Fruit fly (Drosophila melanogaster) whole organism, embryonic: ENCODE measurements around the gene Mekk1.

Experiments
- Aef1 ChIP-seq: fragments of 200-800 bp; sonication (Bioruptor generic); IDR thresholded peaks from 3 replicates; pipeline ENCODE4 v1.3.6; 2022; ENCODE audit warnings: missing biosample characterization, missing genetic modification characterization
- Atf3 ChIP-seq: fragments of 200-800 bp; sonication (Bioruptor generic); optimal IDR thresholded peaks from 3 replicates; lab custom pipeline; 2016; ENCODE audit warnings: missing biosample characterization, missing genetic modification characterization
- C15 ChIP-seq: fragments of 200-800 bp; sonication (Bioruptor generic); IDR thresholded peaks from 3 replicates; pipeline ENCODE4 v1.3.6; 2022; ENCODE audit warnings: missing biosample characterization, missing genetic modification characterization
- CG1024 ChIP-seq: fragments of 200-800 bp; sonication (Bioruptor generic); IDR thresholded peaks from 2 replicates; pipeline ENCODE4 v1.3.6; 2022; ENCODE audit warnings: missing biosample characterization, missing genetic modification characterization
- CG11560 ChIP-seq: fragments of 200-800 bp; sonication (Bioruptor generic); IDR thresholded peaks from 3 replicates; pipeline ENCODE4 v1.3.6; 2022; ENCODE audit warnings: missing biosample characterization, missing genetic modification characterization
- CG11696 ChIP-seq: fragments of 200-800 bp; sonication (Bioruptor generic); IDR thresholded peaks from 2 replicates; pipeline ENCODE4 v1.3.6; 2022; ENCODE audit warnings: missing biosample characterization, missing genetic modification characterization
- CG12104 ChIP-seq: fragments of 200-800 bp; sonication (Bioruptor generic); optimal IDR thresholded peaks from 3 replicates; lab custom pipeline; 2016; ENCODE audit warnings: missing biosample characterization, missing genetic modification characterization
- CG12391 ChIP-seq: fragments of 200-800 bp; sonication (Bioruptor generic); optimal IDR thresholded peaks from 3 replicates; lab custom pipeline; 2018; ENCODE audit warnings: missing biosample characterization, mild to moderate bottlenecking, missing genetic modification characterization, moderate library complexity
- CG15073 ChIP-seq: fragments of 200-800 bp; sonication (Bioruptor generic); optimal IDR thresholded peaks from 2 replicates; lab custom pipeline; 2016; ENCODE audit warnings: missing biosample characterization, missing genetic modification characterization
- CG17328 ChIP-seq: fragments of 200-800 bp; sonication (Bioruptor generic); IDR thresholded peaks from 2 replicates; pipeline ENCODE4 v1.3.6; 2022; ENCODE audit warnings: missing biosample characterization, missing genetic modification characterization
- CG17912 ChIP-seq: fragments of 200-800 bp; sonication (Bioruptor generic); optimal IDR thresholded peaks from 2 replicates; lab custom pipeline; 2018; ENCODE audit warnings: missing biosample characterization, mild to moderate bottlenecking, missing genetic modification characterization
- CG2120 ChIP-seq: fragments of 200-800 bp; sonication (Bioruptor generic); optimal IDR thresholded peaks from 3 replicates; lab custom pipeline; 2016; ENCODE audit warnings: missing biosample characterization, missing genetic modification characterization
- CG2875 ChIP-seq: fragments of 200-800 bp; sonication (Bioruptor generic); optimal IDR thresholded peaks from 2 replicates; lab custom pipeline; 2017; ENCODE audit warnings: missing biosample characterization, mild to moderate bottlenecking, missing genetic modification characterization, missing genetic modification reagents
- CG30020 ChIP-seq: fragments of 200-800 bp; optimal IDR thresholded peaks from 2 replicates; lab custom pipeline; 2019; ENCODE audit warnings: missing biosample characterization, mild to moderate bottlenecking, missing genetic modification characterization, moderate library complexity
- CG31365 ChIP-seq: fragments of 200-800 bp; sonication (Bioruptor generic); optimal IDR thresholded peaks from 2 replicates; lab custom pipeline; 2018; ENCODE audit warnings: missing biosample characterization, mild to moderate bottlenecking, missing genetic modification characterization
- CG34224 ChIP-seq: fragments of 200-800 bp; sonication (Bioruptor generic); IDR thresholded peaks from 3 replicates; pipeline ENCODE4 v1.3.6; 2022; ENCODE audit warnings: missing biosample characterization, missing genetic modification characterization; ENCODE audit not compliant: partially characterized antibody
- CG3838 ChIP-seq: fragments of 200-800 bp; sonication (Bioruptor generic); optimal IDR thresholded peaks from 3 replicates; lab custom pipeline; 2016; ENCODE audit warnings: missing biosample characterization, missing genetic modification characterization
- CG3995 ChIP-seq: fragments of 200-800 bp; sonication (Bioruptor generic); optimal IDR thresholded peaks from 3 replicates; lab custom pipeline; 2016; ENCODE audit warnings: missing biosample characterization, missing genetic modification characterization
- CG4424 ChIP-seq: fragments of 200-800 bp; sonication (Bioruptor generic); optimal IDR thresholded peaks from 3 replicates; lab custom pipeline; 2016; ENCODE audit warnings: missing biosample characterization, missing genetic modification characterization
- CG4820 ChIP-seq: fragments of 200-800 bp; sonication (Bioruptor generic); optimal IDR thresholded peaks from 3 replicates; lab custom pipeline; 2016; ENCODE audit warnings: missing biosample characterization, missing genetic modification characterization
- CG6683 ChIP-seq: fragments of 200-800 bp; sonication (Bioruptor generic); optimal IDR thresholded peaks from 2 replicates; lab custom pipeline; 2017; ENCODE audit warnings: missing biosample characterization, mild to moderate bottlenecking, missing genetic modification characterization, missing genetic modification reagents
- CG6689 ChIP-seq: fragments of 200-800 bp; sonication (Bioruptor generic); IDR thresholded peaks from 2 replicates; pipeline ENCODE4 v1.3.6; 2022; ENCODE audit warnings: missing biosample characterization, missing genetic modification characterization
- CG7786 ChIP-seq: fragments of 200-800 bp; sonication (Bioruptor generic); optimal IDR thresholded peaks from 2 replicates; lab custom pipeline; 2016; ENCODE audit warnings: missing biosample characterization, missing genetic modification characterization
- Dbx ChIP-seq: fragments of 200-800 bp; sonication (Bioruptor generic); IDR thresholded peaks from 3 replicates; pipeline ENCODE4 v1.3.6; 2022; ENCODE audit warnings: missing biosample characterization, missing genetic modification characterization
- Deaf1 ChIP-seq: fragments of 200-800 bp; optimal IDR thresholded peaks from 3 replicates; lab custom pipeline; 2019; ENCODE audit warnings: missing biosample characterization, mild to moderate bottlenecking, missing genetic modification characterization, moderate library complexity
- Dfd ChIP-seq, 2 experiments: fragments of >200 bp; optimal IDR thresholded peaks; 2 replicates each; lab custom pipeline; 2017; ENCODE audit warnings: missing biosample characterization in 2 of 2, missing genetic modification characterization in 2 of 2
- Dp ChIP-seq: fragments of 200-800 bp; sonication (Bioruptor generic); optimal IDR thresholded peaks from 2 replicates; lab custom pipeline; 2018; ENCODE audit warnings: missing biosample characterization, mild to moderate bottlenecking, missing genetic modification characterization, moderate library complexity
- E2f1 ChIP-seq: fragments of 200-800 bp; sonication (Bioruptor generic); IDR thresholded peaks from 2 replicates; pipeline ENCODE4 v1.3.6; 2022; ENCODE audit warnings: missing biosample characterization, missing genetic modification characterization
- Gug ChIP-seq: fragments of 200-800 bp; sonication (Bioruptor generic); IDR thresholded peaks from 4 replicates; pipeline ENCODE4 v1.3.6; 2022; ENCODE audit warnings: missing biosample characterization, missing genetic modification characterization
- Hr39 ChIP-seq: fragments of >200 bp; optimal IDR thresholded peaks from 2 replicates; lab custom pipeline; 2017
- Meics ChIP-seq: fragments of 200-800 bp; sonication (Bioruptor generic); optimal IDR thresholded peaks from 2 replicates; lab custom pipeline; 2017; ENCODE audit warnings: missing biosample characterization, mild to moderate bottlenecking, missing genetic modification characterization
- NC2α ChIP-seq: fragments of 200-800 bp; sonication (Bioruptor generic); optimal IDR thresholded peaks from 2 replicates; lab custom pipeline; 2016; ENCODE audit warnings: missing biosample characterization, missing genetic modification characterization
- NFAT ChIP-seq: fragments of 200-800 bp; sonication (Bioruptor generic); IDR thresholded peaks from 2 replicates; pipeline ENCODE4 v1.3.6; 2022; ENCODE audit warnings: missing biosample characterization, missing genetic modification characterization
- Opbp ChIP-seq: fragments of 200-800 bp; sonication (Bioruptor generic); IDR thresholded peaks from 3 replicates; pipeline ENCODE4 v1.3.6; 2022; ENCODE audit warnings: missing biosample characterization, missing genetic modification characterization; ENCODE audit not compliant: partially characterized antibody
- Pdp1 ChIP-seq, 2 experiments: fragments of 200-800 bp; sonication (Bioruptor generic); optimal IDR thresholded peaks; 3 replicates each; lab custom pipeline; 2016; ENCODE audit warnings: missing biosample characterization in 2 of 2, missing genetic modification characterization in 2 of 2, mild to moderate bottlenecking in 1 of 2, moderate library complexity in 1 of 2
- Ptx1 ChIP-seq: fragments of 200-800 bp; sonication (Bioruptor generic); IDR thresholded peaks from 2 replicates; pipeline ENCODE4 v1.3.6; 2022; ENCODE audit warnings: missing biosample characterization, missing genetic modification characterization
- Sin3A ChIP-seq: fragments of >200 bp; optimal IDR thresholded peaks from 2 replicates; lab custom pipeline; 2018
- Six4 ChIP-seq: fragments of 200-800 bp; sonication (Bioruptor generic); optimal IDR thresholded peaks from 2 replicates; lab custom pipeline; 2016; ENCODE audit warnings: missing biosample characterization, missing genetic modification characterization
- Taf1 ChIP-seq: fragments of 200-800 bp; sonication (Bioruptor generic); IDR thresholded peaks from 2 replicates; pipeline ENCODE4 v1.3.6; 2022; ENCODE audit warnings: missing biosample characterization, missing genetic modification characterization
- Tbp ChIP-seq: fragments of >200 bp; optimal IDR thresholded peaks from 2 replicates; lab custom pipeline; 2018; ENCODE audit warnings: missing biosample characterization, missing genetic modification characterization
- cad ChIP-seq: fragments of >200 bp; optimal IDR thresholded peaks from 2 replicates; lab custom pipeline; 2017; ENCODE audit warnings: missing biosample characterization, missing genetic modification characterization
- dmrt99B ChIP-seq: fragments of 200-800 bp; sonication (Bioruptor generic); optimal IDR thresholded peaks from 2 replicates; lab custom pipeline; 2018; ENCODE audit warnings: missing biosample characterization, mild to moderate bottlenecking, missing genetic modification characterization, moderate library complexity
- gce ChIP-seq: fragments of 200-800 bp; sonication (Bioruptor generic); IDR thresholded peaks from 3 replicates; pipeline ENCODE4 v1.3.6; 2022; ENCODE audit warnings: missing biosample characterization, missing genetic modification characterization
- grn ChIP-seq: fragments of 200-800 bp; sonication (Bioruptor generic); optimal IDR thresholded peaks from 3 replicates; lab custom pipeline; 2017; ENCODE audit warnings: missing biosample characterization, missing genetic modification characterization
- jumu ChIP-seq: fragments of 200-800 bp; sonication (Bioruptor generic); optimal IDR thresholded peaks from 3 replicates; lab custom pipeline; 2016; ENCODE audit warnings: missing biosample characterization, missing genetic modification characterization
- knrl ChIP-seq: fragments of 200-800 bp; sonication (Bioruptor generic); IDR thresholded peaks from 3 replicates; pipeline ENCODE4 v1.3.6; 2022; ENCODE audit warnings: missing biosample characterization, missing genetic modification characterization; ENCODE audit not compliant: partially characterized antibody
- phol ChIP-seq: fragments of 200-800 bp; sonication (Bioruptor generic); optimal IDR thresholded peaks from 3 replicates; lab custom pipeline; 2018; ENCODE audit warnings: missing biosample characterization, mild to moderate bottlenecking, missing genetic modification characterization, moderate library complexity
- run ChIP-seq: fragments of 200-800 bp; sonication (Bioruptor generic); optimal IDR thresholded peaks from 3 replicates; lab custom pipeline; 2018; ENCODE audit warnings: missing biosample characterization, mild to moderate bottlenecking, missing genetic modification characterization
- sc ChIP-seq, 3 experiments: fragments of >200 bp in 2 of 3; fragments of 200-800 bp in 1 of 3; sonication (Bioruptor generic) in 1 of 3; optimal IDR thresholded peaks; 2 replicates in 2 of 3; 3 replicates in 1 of 3; lab custom pipeline; 2017; ENCODE audit warnings: mild to moderate bottlenecking in 1 of 3, missing biosample characterization in 1 of 3, missing genetic modification characterization in 1 of 3, missing genetic modification reagents in 1 of 3
- sob ChIP-seq: fragments of 200-800 bp; sonication (Bioruptor generic); IDR thresholded peaks from 2 replicates; pipeline ENCODE4 v1.3.6; 2022; ENCODE audit warnings: missing biosample characterization, missing genetic modification characterization
- zen ChIP-seq: fragments of 200-800 bp; sonication (Bioruptor generic); optimal IDR thresholded peaks from 3 replicates; lab custom pipeline; 2018; ENCODE audit warnings: missing biosample characterization, mild to moderate bottlenecking, missing genetic modification characterization, moderate library complexity

Gene Mekk1

dm6 chr3R:18745961-18746468, 2.6 kb upstream of the Mekk1 start, which contains the start of the genes PGS1 and gwl (continued):
- TF ChIP-seq CG11560 (peak; percentile 61), CG6689 (GFP tag; lab: Robert Waterston, UW) (peak; percentile 88), sc (optimal IDR thresholded peaks at IDR 0.05; lab: Kevin White, UChicago) (no peak), sc (GFP tag; optimal IDR thresholded peaks at IDR 0.05; lab: Kevin White, UChicago) (peak; percentile 40), C15 (GFP tag; lab: Robert Waterston, UW) (0 out of 3 replicates have a peak, but pooled peaks have one; percentile 39), CG2875 (GFP tag; lab: Kevin White, UChicago) (peak; percentile 9), zen (tag; lab: Kevin White, UChicago) (peak; percentile 51), Atf3 (no peak), Six4 (GFP tag; lab: Kevin White, UChicago) (peak; percentile 52), jumu (GFP tag; lab: Kevin White, UChicago) (peak; percentile 29), CG6683 (GFP tag; lab: Kevin White, UChicago) (peak; percentile 26), knrl (GFP tag; lab: Robert Waterston, UW) (peak; percentile 71; the same call in 2 of the 3 replicates), gce (0 out of 3 replicates have a peak, but pooled peaks have one; percentile 11), CG11696 (GFP tag; lab: Robert Waterston, UW) (peak; percentile 43; the same call in 1 of the 2 replicates), CG12391 (tag; lab: Kevin White, UChicago) (peak; percentile 87), sob (GFP tag; lab: Robert Waterston, UW) (peak; percentile 84), Dp (GFP tag; lab: Kevin White, UChicago) (peak; percentile 76), CG1024 (GFP tag; lab: Robert Waterston, UW) (peak; percentile 58), CG4424 (GFP tag; lab: Kevin White, UChicago) (peak; percentile 78), CG15073 (GFP tag; lab: Kevin White, UChicago) (no peak), Hr39 (no peak), CG30020 (peak; percentile 67), CG7786 (GFP tag; lab: Kevin White, UChicago) (peak; percentile 34), Sin3A (lab: Kevin White, UChicago) (no peak), E2f1 (GFP tag; lab: Robert Waterston, UW) (peak; percentile 77), Deaf1 (tag; lab: Kevin White, UChicago) (no peak), run (tag; lab: Kevin White, UChicago) (no peak), Tbp (GFP tag; lab: Kevin White, UChicago) (no peak), Aef1 (GFP tag; lab: Robert Waterston, UW) (peak; percentile 76), Taf1 (peak; percentile 28; the same call in 1 of the 2 replicates), grn (no peak), Dbx (peak; percentile 88), Gug (GFP tag; lab: Robert Waterston, UW) (peak; percentile 49; the same call in 2 of the 4 replicates), Meics (GFP tag; lab: Kevin White, UChicago) (peak; percentile 64), NFAT (GFP tag; lab: Robert Waterston, UW) (peak; percentile 64), CG12104 (GFP tag; lab: Kevin White, UChicago) (peak; percentile 73), CG34224 (GFP tag; lab: Robert Waterston, UW) (0 out of 3 replicates have a peak, but pooled peaks have one; percentile 42), Opbp (GFP tag; lab: Robert Waterston, UW) (no peak; the same call in 2 of the 3 replicates), CG3838 (no peak), cad (GFP tag; lab: Kevin White, UChicago) (no peak), Ptx1 (GFP tag; lab: Robert Waterston, UW) (peak; percentile 86), CG3995 (peak; percentile 51), CG2120 (GFP tag; lab: Kevin White, UChicago) (peak; percentile 84), CG17912 (GFP tag; lab: Kevin White, UChicago) (peak; percentile 23), CG17328 (peak; percentile 70), CG31365 (tag; lab: Kevin White, UChicago) (no peak), NC2α (GFP tag; lab: Kevin White, UChicago) (no peak), Pdp1 (GFP tag; optimal IDR thresholded peaks at IDR 0.05; lab: Kevin White, UChicago) (peak in 1 of 2 experiments; percentile 52), dmrt99B (tag; lab: Kevin White, UChicago) (no peak), Dfd (GFP tag; optimal IDR thresholded peaks at IDR 0.05; lab: Kevin White, UChicago) (no peak), CG4820 (GFP tag; lab: Kevin White, UChicago) (peak; percentile 64), phol (tag; lab: Kevin White, UChicago) (peak; percentile 86)
